Worm (Caenorhabditis elegans) whole organism, L2 larva: Measurements from ENCODE around the gene nlp-3.

Source experiments
- C34F6.9 ChIP-seq: fragments of 150-350 bp; optimal IDR thresholded peaks from 2 replicates; lab custom pipeline; 2014; ENCODE audit warnings: missing biosample characterization, missing genetic modification characterization
- F13H6.1 ChIP-seq: sonication (generic microtip); optimal IDR thresholded peaks from 2 replicates; lab custom pipeline; 2016; ENCODE audit warnings: missing genetic modification characterization, missing compliant biosample characterization
- R02D3.7 ChIP-seq: fragments of 150-350 bp; optimal IDR thresholded peaks from 2 replicates; lab custom pipeline; 2014; ENCODE audit warnings: missing biosample characterization, missing genetic modification characterization
- Y55F3AM.14 ChIP-seq: fragments of 200-800 bp; sonication (Bioruptor generic); optimal IDR thresholded peaks from 2 replicates; lab custom pipeline; 2018; ENCODE audit warnings: mild to moderate bottlenecking, missing genetic modification characterization, missing compliant biosample characterization
- ZK546.5 ChIP-seq: sonication (generic microtip); optimal IDR thresholded peaks from 2 replicates; lab custom pipeline; 2017; ENCODE audit warnings: missing biosample characterization, missing genetic modification characterization
- alr-1 ChIP-seq: fragments of 150-350 bp; optimal IDR thresholded peaks from 2 replicates; lab custom pipeline; 2014; ENCODE audit warnings: missing biosample characterization, missing genetic modification characterization
- aly-2 ChIP-seq: fragments of 150-350 bp; optimal IDR thresholded peaks from 2 replicates; lab custom pipeline; 2014; ENCODE audit warnings: missing biosample characterization, missing genetic modification characterization
- ama-1 ChIP-seq: fragments of 150-350 bp; optimal IDR thresholded peaks from 2 replicates; lab custom pipeline; 2018; ENCODE audit warnings: inconsistent platforms
- blmp-1 ChIP-seq: sonication (generic microtip); optimal IDR thresholded peaks from 2 replicates; lab custom pipeline; 2017; ENCODE audit warnings: missing genetic modification characterization, mild to moderate bottlenecking, missing compliant biosample characterization, antibody characterized with exemption, moderate library complexity; ENCODE audit not compliant: insufficient read depth
- ceh-16 ChIP-seq: fragments of 150-350 bp; optimal IDR thresholded peaks from 2 replicates; lab custom pipeline; 2014; ENCODE audit warnings: missing biosample characterization, missing genetic modification characterization
- ceh-82 ChIP-seq: fragments of 150-350 bp; optimal IDR thresholded peaks from 2 replicates; lab custom pipeline; 2014; ENCODE audit warnings: missing biosample characterization, missing genetic modification characterization
- crh-2 ChIP-seq: sonication (generic microtip); optimal IDR thresholded peaks from 2 replicates; lab custom pipeline; 2017; ENCODE audit warnings: missing biosample characterization, missing genetic modification characterization
- dmd-4 ChIP-seq: sonication (generic microtip); optimal IDR thresholded peaks from 2 replicates; lab custom pipeline; 2017; ENCODE audit warnings: missing biosample characterization, missing genetic modification characterization
- egl-27 ChIP-seq: sonication (generic microtip); optimal IDR thresholded peaks from 3 replicates; lab custom pipeline; 2017; ENCODE audit warnings: missing biosample characterization, missing genetic modification reagents, missing genetic modification characterization
- elt-1 ChIP-seq: fragments of 150-350 bp; optimal IDR thresholded peaks from 2 replicates; lab custom pipeline; 2014; ENCODE audit warnings: missing biosample characterization, missing genetic modification characterization
- elt-3 ChIP-seq: sonication (generic microtip); optimal IDR thresholded peaks from 2 replicates; lab custom pipeline; 2017; ENCODE audit warnings: missing biosample characterization, missing genetic modification characterization
- fos-1 ChIP-seq: fragments of 150-350 bp; optimal IDR thresholded peaks from 2 replicates; lab custom pipeline; 2014; ENCODE audit warnings: missing biosample characterization, missing genetic modification characterization
- gmeb-1 ChIP-seq: fragments of 150-350 bp; optimal IDR thresholded peaks from 2 replicates; lab custom pipeline; 2014; ENCODE audit warnings: missing biosample characterization, missing genetic modification characterization
- lin-13 ChIP-seq: fragments of 150-350 bp; optimal IDR thresholded peaks from 2 replicates; lab custom pipeline; 2014; ENCODE audit warnings: missing biosample characterization, missing genetic modification reagents, missing genetic modification characterization
- lin-39 ChIP-seq: fragments of 150-350 bp; optimal IDR thresholded peaks from 2 replicates; lab custom pipeline; 2014; ENCODE audit warnings: missing biosample characterization, missing genetic modification reagents, missing genetic modification characterization
- lsy-2 ChIP-seq, 2 experiments: fragments of 150-350 bp in 1 of 2; sonication (generic microtip) in 1 of 2; optimal IDR thresholded peaks; 2 replicates each; lab custom pipeline; 2014 to 2017; ENCODE audit warnings: missing biosample characterization in 2 of 2, missing genetic modification characterization in 2 of 2
- mab-5 ChIP-seq: fragments of 150-350 bp; optimal IDR thresholded peaks from 2 replicates; lab custom pipeline; 2014; ENCODE audit warnings: missing biosample characterization, missing genetic modification characterization
- mbf-1 ChIP-seq: sonication (generic microtip); optimal IDR thresholded peaks from 2 replicates; lab custom pipeline; 2017; ENCODE audit warnings: missing biosample characterization, missing genetic modification characterization
- mdl-1 ChIP-seq, 2 experiments: fragments of 150-350 bp in 1 of 2; sonication (generic microtip) in 1 of 2; optimal IDR thresholded peaks; 2 replicates each; lab custom pipeline; 2017; ENCODE audit warnings: missing biosample characterization in 2 of 2, missing genetic modification characterization in 2 of 2
- nhr-11 ChIP-seq: fragments of 150-350 bp; optimal IDR thresholded peaks from 2 replicates; lab custom pipeline; 2014; ENCODE audit warnings: missing biosample characterization, missing genetic modification characterization
- nhr-12 ChIP-seq: fragments of 150-350 bp; optimal IDR thresholded peaks from 2 replicates; lab custom pipeline; 2014; ENCODE audit warnings: missing biosample characterization, missing genetic modification characterization
- nhr-129 ChIP-seq: fragments of 150-350 bp; optimal IDR thresholded peaks from 2 replicates; lab custom pipeline; 2014; ENCODE audit warnings: missing biosample characterization, missing genetic modification characterization
- nhr-23 ChIP-seq: fragments of 150-350 bp; optimal IDR thresholded peaks from 2 replicates; lab custom pipeline; 2014; ENCODE audit warnings: missing biosample characterization, missing genetic modification reagents, missing genetic modification characterization
- nhr-237 ChIP-seq: fragments of 150-350 bp; optimal IDR thresholded peaks from 2 replicates; lab custom pipeline; 2014; ENCODE audit warnings: missing biosample characterization, missing genetic modification characterization
- nhr-25 ChIP-seq: fragments of 150-350 bp; sonication (generic microtip); optimal IDR thresholded peaks from 3 replicates; lab custom pipeline; 2014; ENCODE audit warnings: missing biosample characterization, missing genetic modification characterization
- nhr-6 ChIP-seq: fragments of 150-350 bp; optimal IDR thresholded peaks from 2 replicates; lab custom pipeline; 2014; ENCODE audit warnings: missing biosample characterization, missing genetic modification characterization
- nhr-77 ChIP-seq: fragments of 150-350 bp; optimal IDR thresholded peaks from 2 replicates; lab custom pipeline; 2014; ENCODE audit warnings: missing biosample characterization, missing genetic modification characterization
- sem-4 ChIP-seq: fragments of 150-350 bp; optimal IDR thresholded peaks from 2 replicates; lab custom pipeline; 2014; ENCODE audit warnings: missing biosample characterization, missing genetic modification reagents, missing genetic modification characterization
- skn-1 ChIP-seq: sonication (generic microtip); optimal IDR thresholded peaks from 2 replicates; lab custom pipeline; 2017; ENCODE audit warnings: missing biosample characterization, missing genetic modification characterization
- sma-3 ChIP-seq: sonication (generic microtip); optimal IDR thresholded peaks from 2 replicates; lab custom pipeline; 2016; ENCODE audit warnings: missing genetic modification reagents, missing genetic modification characterization, missing compliant biosample characterization
- sma-9 ChIP-seq, 2 experiments: fragments of 150-350 bp in 1 of 2; sonication (generic microtip) in 1 of 2; optimal IDR thresholded peaks; 2 replicates each; lab custom pipeline; 2014 to 2016; ENCODE audit warnings: missing genetic modification characterization in 2 of 2, mild to moderate bottlenecking in 1 of 2, missing biosample characterization in 1 of 2, missing compliant biosample characterization in 1 of 2, missing genetic modification reagents in 1 of 2, moderate library complexity in 1 of 2
- unc-39 ChIP-seq: fragments of 150-350 bp; optimal IDR thresholded peaks from 2 replicates; lab custom pipeline; 2014; ENCODE audit warnings: missing biosample characterization, missing genetic modification characterization
- unc-55 ChIP-seq: fragments of 150-350 bp; sonication (generic microtip); optimal IDR thresholded peaks from 3 replicates; lab custom pipeline; 2014; ENCODE audit warnings: missing biosample characterization, missing genetic modification reagents, missing genetic modification characterization
- zag-1 ChIP-seq: fragments of 150-350 bp; optimal IDR thresholded peaks from 2 replicates; lab custom pipeline; 2014; ENCODE audit warnings: missing biosample characterization, missing genetic modification characterization
- ztf-1 ChIP-seq: fragments of 200-800 bp; sonication (Bioruptor generic); conservative IDR thresholded peaks from 2 replicates; pipeline ENCODE4 v1.3.6; 2022; ENCODE audit warnings: missing genetic modification characterization, missing compliant biosample characterization
- ztf-11 ChIP-seq: sonication (generic microtip); optimal IDR thresholded peaks from 2 replicates; lab custom pipeline; 2017; ENCODE audit warnings: missing biosample characterization, missing genetic modification characterization

nlp-3 gene

ce11 chrX:13178347-13178746 lies at the start of gene nlp-3:
Gene nlp-3 (minus strand): TSS chrX:13178447.
- TF ChIP-seq nhr-129 (no peak), nhr-237 (tag; lab: Kevin White, UChicago) (no peak), Y55F3AM.14 (no peak), sma-3 (no peak), C34F6.9 (tag; lab: Kevin White, UChicago) (no peak), crh-2 (tag; lab: Kevin White, UChicago) (no peak), sma-9 (GFP tag; optimal IDR thresholded peaks at IDR 0.05; lab: Kevin White, UChicago) (no peak), sma-9 (tag; optimal IDR thresholded peaks at IDR 0.05; lab: Kevin White, UChicago) (no peak), nhr-77 (tag; lab: Kevin White, UChicago) (no peak), ama-1 (lab: Kevin White, UChicago) (no peak), aly-2 (tag; lab: Kevin White, UChicago) (no peak), nhr-12 (no peak), zag-1 (no peak), skn-1 (no peak), lin-13 (GFP tag; lab: Kevin White, UChicago) (no peak), elt-1 (tag; lab: Kevin White, UChicago) (no peak), alr-1 (tag; lab: Kevin White, UChicago) (no peak), ztf-1 (GFP tag; lab: Robert Waterston, UW) (no peak), gmeb-1 (no peak)

- TF ChIP-seq nhr-237 (tag; lab: Kevin White, UChicago) (no peak), blmp-1 (tag; lab: Kevin White, UChicago) (no peak), mab-5 (tag; lab: Kevin White, UChicago) (no peak), dmd-4 (tag; lab: Kevin White, UChicago) (no peak), sma-9 (GFP tag; optimal IDR thresholded peaks at IDR 0.05; lab: Kevin White, UChicago) (no peak), sma-9 (tag; optimal IDR thresholded peaks at IDR 0.05; lab: Kevin White, UChicago) (no peak), gmeb-1 (no peak), zag-1 (no peak), fos-1 (no peak), crh-2 (tag; lab: Kevin White, UChicago) (no peak), aly-2 (tag; lab: Kevin White, UChicago) (no peak), lsy-2 (tag; optimal IDR thresholded peaks at IDR 0.05; lab: Kevin White, UChicago) (no peak), nhr-25 (tag; lab: Kevin White, UChicago) (no peak)
Observed at ce11 chrX:13227778-13228177, 49.5 kb upstream of the nlp-3 start.

- peak; percentile 69 for TF ChIP-seq crh-2 (tag; lab: Kevin White, UChicago)
- TF ChIP-seq elt-1 (tag; lab: Kevin White, UChicago): no peak
Observed at ce11 chrX:13226614-13227096, 48.4 kb upstream of the nlp-3 start, which contains the start of gene skr-21. Gene skr-21 (minus strand): TSS chrX:13226664.

- no peak for TF ChIP-seq elt-3 (tag; lab: Kevin White, UChicago)
- TF ChIP-seq sem-4 (tag; lab: Kevin White, UChicago): no peak
- TF ChIP-seq mdl-1 (tag; optimal IDR thresholded peaks at IDR 0.05; lab: Kevin White, UChicago): no peak
- no peak for TF ChIP-seq gmeb-1
- no peak for TF ChIP-seq blmp-1 (tag; lab: Kevin White, UChicago)
- no peak for TF ChIP-seq elt-1 (tag; lab: Kevin White, UChicago)
- no peak for TF ChIP-seq nhr-11 (tag; lab: Kevin White, UChicago)
- no peak for TF ChIP-seq nhr-23 (tag; lab: Kevin White, UChicago)
- peak in 1 of 2 experiments; percentile 25 for TF ChIP-seq lsy-2 (tag; optimal IDR thresholded peaks at IDR 0.05; lab: Kevin White, UChicago)
- no peak for TF ChIP-seq nhr-6
- no peak for TF ChIP-seq alr-1 (tag; lab: Kevin White, UChicago)
- TF ChIP-seq fos-1: peak; percentile 56
- peak; percentile 13 for TF ChIP-seq ama-1 (lab: Kevin White, UChicago)
- TF ChIP-seq zag-1: no peak
- no peak for TF ChIP-seq ztf-11 (tag; lab: Kevin White, UChicago)
- no peak for TF ChIP-seq nhr-12
- TF ChIP-seq egl-27 (tag; lab: Kevin White, UChicago): no peak
- no peak for TF ChIP-seq ztf-1 (GFP tag; lab: Robert Waterston, UW)
- TF ChIP-seq nhr-129: peak; percentile 37
- no peak for TF ChIP-seq mab-5 (tag; lab: Kevin White, UChicago)
- peak; percentile 51 for TF ChIP-seq C34F6.9 (tag; lab: Kevin White, UChicago)
- TF ChIP-seq ceh-16 (tag; lab: Kevin White, UChicago): no peak
- TF ChIP-seq R02D3.7: no peak
- no peak for TF ChIP-seq dmd-4 (tag; lab: Kevin White, UChicago)
- TF ChIP-seq crh-2 (tag; lab: Kevin White, UChicago): peak; percentile 34
- no peak for TF ChIP-seq F13H6.1 (tag; lab: Kevin White, UChicago)
- TF ChIP-seq unc-55 (GFP tag; lab: Kevin White, UChicago): peak; percentile 53
- TF ChIP-seq aly-2 (tag; lab: Kevin White, UChicago): no peak
- TF ChIP-seq nhr-77 (tag; lab: Kevin White, UChicago): no peak
- TF ChIP-seq lin-13 (GFP tag; lab: Kevin White, UChicago): no peak
- no peak for TF ChIP-seq lin-39 (tag; lab: Kevin White, UChicago)
- no peak for TF ChIP-seq unc-39 (tag; lab: Kevin White, UChicago)
- peak; percentile 14 for TF ChIP-seq sma-9 (GFP tag; optimal IDR thresholded peaks at IDR 0.05; lab: Kevin White, UChicago)
- TF ChIP-seq sma-9 (tag; optimal IDR thresholded peaks at IDR 0.05; lab: Kevin White, UChicago): no peak
- TF ChIP-seq mbf-1: no peak
- TF ChIP-seq ceh-82 (tag; lab: Kevin White, UChicago): no peak
- no peak for TF ChIP-seq ZK546.5 (tag; lab: Kevin White, UChicago)
Observed at ce11 chrX:13225111-13225905, 47.1 kb upstream of the nlp-3 start.
